Worm (Caenorhabditis elegans) whole organism, L4 larva: ENCODE measurements around the gene cra-1.

Source experiments
- F26F4.8 ChIP-seq: fragments of 200-800 bp; sonication (Bioruptor generic); conservative IDR thresholded peaks from 2 replicates; pipeline ENCODE4 v1.3.6; 2022; ENCODE audit warnings: missing genetic modification characterization, missing compliant biosample characterization
- F37D6.2 ChIP-seq: sonication (generic microtip); optimal IDR thresholded peaks from 2 replicates; lab custom pipeline; 2016; ENCODE audit warnings: mild to moderate bottlenecking, missing genetic modification characterization, missing compliant biosample characterization
- Y48G9A.11 ChIP-seq: fragments of 200-800 bp; sonication (Bioruptor generic); IDR thresholded peaks from 2 replicates; pipeline ENCODE4 v1.3.6; 2022; ENCODE audit warnings: missing genetic modification reagents, missing genetic modification characterization, missing compliant biosample characterization
- Y5F2A.4 ChIP-seq: fragments of 200-800 bp; sonication (Bioruptor generic); optimal IDR thresholded peaks from 2 replicates; lab custom pipeline; 2018; ENCODE audit warnings: mild to moderate bottlenecking, missing genetic modification characterization, missing compliant biosample characterization
- ZK546.5 ChIP-seq, 2 experiments: sonication (generic microtip); optimal IDR thresholded peaks; 2 replicates each; lab custom pipeline; 2017; ENCODE audit warnings: missing biosample characterization in 2 of 2, missing genetic modification characterization in 2 of 2
- aha-1 ChIP-seq: fragments of 150-350 bp; peaks from one replicate; lab custom pipeline; 2014; ENCODE audit warnings: missing biosample characterization, missing genetic modification characterization
- aly-2 ChIP-seq: sonication (generic microtip); optimal IDR thresholded peaks from 2 replicates; lab custom pipeline; 2018; ENCODE audit warnings: missing biosample characterization, missing genetic modification characterization
- arid-1 ChIP-seq: fragments of 200-800 bp; sonication (Bioruptor generic); conservative IDR thresholded peaks from 2 replicates; pipeline ENCODE4 v1.3.6; 2022; ENCODE audit warnings: missing genetic modification reagents, missing genetic modification characterization, missing compliant biosample characterization
- ceh-20 ChIP-seq: fragments of 200-800 bp; sonication (Bioruptor generic); IDR thresholded peaks from 2 replicates; pipeline ENCODE4 v1.3.6; 2022; ENCODE audit warnings: missing genetic modification reagents, missing genetic modification characterization, missing compliant biosample characterization
- ceh-28 ChIP-seq: fragments of 150-350 bp; optimal IDR thresholded peaks from 2 replicates; lab custom pipeline; 2014; ENCODE audit warnings: missing biosample characterization, missing genetic modification reagents, missing genetic modification characterization
- ceh-32 ChIP-seq: sonication (generic microtip); optimal IDR thresholded peaks from 2 replicates; lab custom pipeline; 2016; ENCODE audit warnings: mild to moderate bottlenecking, missing genetic modification characterization, missing compliant biosample characterization; ENCODE audit not compliant: poor library complexity
- ceh-44 ChIP-seq: fragments of 200-800 bp; sonication (Bioruptor generic); IDR thresholded peaks from 2 replicates; pipeline ENCODE4 v1.3.6; 2022; ENCODE audit warnings: missing genetic modification reagents, missing genetic modification characterization, missing compliant biosample characterization
- ceh-82 ChIP-seq: sonication (generic microtip); optimal IDR thresholded peaks from 2 replicates; lab custom pipeline; 2017; ENCODE audit warnings: missing biosample characterization, missing genetic modification characterization
- ces-1 ChIP-seq: fragments of 150-350 bp; sonication (generic microtip); optimal IDR thresholded peaks from 4 replicates; lab custom pipeline; 2014; ENCODE audit warnings: missing biosample characterization, missing genetic modification reagents, missing genetic modification characterization
- cey-2 ChIP-seq: sonication (generic microtip); optimal IDR thresholded peaks from 3 replicates; lab custom pipeline; 2017; ENCODE audit warnings: missing genetic modification characterization, mild to moderate bottlenecking, missing compliant biosample characterization, antibody characterized with exemption, borderline replicate concordance; ENCODE audit not compliant: insufficient read depth
- daf-19 ChIP-seq: fragments of 200-800 bp; sonication (Bioruptor generic); conservative IDR thresholded peaks from 2 replicates; pipeline ENCODE4 v1.3.6; 2022; ENCODE audit warnings: missing genetic modification characterization, missing compliant biosample characterization
- dmd-6 ChIP-seq: fragments of 200-800 bp; sonication (Bioruptor generic); IDR thresholded peaks from 2 replicates; pipeline ENCODE4 v1.3.6; 2022; ENCODE audit warnings: missing genetic modification reagents, missing genetic modification characterization, missing compliant biosample characterization
- dmd-8 ChIP-seq: fragments of 200-800 bp; sonication (Bioruptor generic); IDR thresholded peaks from 2 replicates; pipeline ENCODE4 v1.3.6; 2022; ENCODE audit warnings: missing genetic modification characterization, missing compliant biosample characterization
- dmd-9 ChIP-seq: fragments of 200-800 bp; sonication (Bioruptor generic); IDR thresholded peaks from 2 replicates; pipeline ENCODE4 v1.3.6; 2022; ENCODE audit warnings: missing genetic modification reagents, missing genetic modification characterization, missing compliant biosample characterization
- dpl-1 ChIP-seq: fragments of 150-350 bp; optimal IDR thresholded peaks from 2 replicates; lab custom pipeline; 2014; ENCODE audit warnings: missing biosample characterization, missing genetic modification reagents, missing genetic modification characterization
- duxl-1 ChIP-seq: sonication (generic microtip); optimal IDR thresholded peaks from 2 replicates; lab custom pipeline; 2016; ENCODE audit warnings: mild to moderate bottlenecking, missing genetic modification characterization, moderate library complexity, missing compliant biosample characterization; ENCODE audit not compliant: poor library complexity
- egl-27 ChIP-seq: sonication (generic microtip); optimal IDR thresholded peaks from 3 replicates; lab custom pipeline; 2017; ENCODE audit warnings: missing biosample characterization, missing genetic modification reagents, missing genetic modification characterization
- egl-43 ChIP-seq: fragments of 200-800 bp; sonication (Bioruptor generic); IDR thresholded peaks from 2 replicates; pipeline ENCODE4 v1.3.6; 2022; ENCODE audit warnings: missing genetic modification reagents, missing genetic modification characterization, missing compliant biosample characterization
- fkh-10 ChIP-seq: fragments of 150-350 bp; optimal IDR thresholded peaks from 2 replicates; lab custom pipeline; 2014; ENCODE audit warnings: missing biosample characterization, missing genetic modification reagents, missing genetic modification characterization
- hif-1 ChIP-seq, 2 experiments: sonication (generic microtip); optimal IDR thresholded peaks; 2 replicates each; lab custom pipeline; 2016 to 2017; ENCODE audit warnings: missing compliant biosample characterization in 2 of 2, missing genetic modification characterization in 2 of 2, missing genetic modification reagents in 2 of 2, missing genotype in 2 of 2, mild to moderate bottlenecking in 1 of 2
- hmg-1.1 ChIP-seq: fragments of 200-800 bp; sonication (Bioruptor generic); IDR thresholded peaks from 2 replicates; pipeline ENCODE4 v1.3.6; 2022; ENCODE audit warnings: missing genetic modification reagents, missing genetic modification characterization, missing compliant biosample characterization
- lin-1 ChIP-seq: fragments of 200-800 bp; sonication (Bioruptor generic); IDR thresholded peaks from 2 replicates; pipeline ENCODE4 v1.3.6; 2022; ENCODE audit warnings: missing genetic modification reagents, missing genetic modification characterization, missing compliant biosample characterization
- lin-39 ChIP-seq: fragments of 150-350 bp; optimal IDR thresholded peaks from 2 replicates; lab custom pipeline; 2014; ENCODE audit warnings: missing biosample characterization, missing genetic modification reagents, missing genetic modification characterization
- lir-3 ChIP-seq: sonication (generic microtip); optimal IDR thresholded peaks from 2 replicates; lab custom pipeline; 2016; ENCODE audit warnings: mild to moderate bottlenecking, missing genetic modification characterization, missing compliant biosample characterization
- madf-5 ChIP-seq, 2 experiments: fragments of 200-800 bp; sonication (Bioruptor generic); IDR thresholded peaks; 2 replicates each; pipeline ENCODE4 v1.3.6; 2022; ENCODE audit warnings: missing compliant biosample characterization in 2 of 2, missing genetic modification characterization in 2 of 2
- madf-9 ChIP-seq: fragments of 200-800 bp; sonication (Bioruptor generic); conservative IDR thresholded peaks from 2 replicates; pipeline ENCODE4 v1.3.6; 2022; ENCODE audit warnings: missing genetic modification reagents, missing genetic modification characterization, missing compliant biosample characterization
- nhr-10 ChIP-seq: fragments of 150-350 bp; optimal IDR thresholded peaks from 2 replicates; lab custom pipeline; 2014; ENCODE audit warnings: missing biosample characterization, missing genetic modification characterization
- nhr-11 ChIP-seq: fragments of 150-350 bp; optimal IDR thresholded peaks from 2 replicates; lab custom pipeline; 2014; ENCODE audit warnings: missing biosample characterization, missing genetic modification characterization
- nhr-28 ChIP-seq: fragments of 150-350 bp; optimal IDR thresholded peaks from 2 replicates; lab custom pipeline; 2014; ENCODE audit warnings: missing biosample characterization, missing genetic modification characterization
- nhr-42 ChIP-seq: fragments of 200-800 bp; sonication (Bioruptor generic); IDR thresholded peaks from 2 replicates; pipeline ENCODE4 v1.3.6; 2022; ENCODE audit warnings: missing genetic modification characterization, missing compliant biosample characterization
- nhr-48 ChIP-seq: sonication (generic microtip); optimal IDR thresholded peaks from 2 replicates; lab custom pipeline; 2016; ENCODE audit warnings: mild to moderate bottlenecking, missing genetic modification characterization, missing compliant biosample characterization
- nhr-6 ChIP-seq: fragments of 150-350 bp; optimal IDR thresholded peaks from 2 replicates; lab custom pipeline; 2014; ENCODE audit warnings: missing biosample characterization, missing genetic modification characterization
- nhr-76 ChIP-seq: fragments of 150-350 bp; optimal IDR thresholded peaks from 2 replicates; lab custom pipeline; 2014; ENCODE audit warnings: missing biosample characterization, missing genetic modification characterization
- nhr-77 ChIP-seq: fragments of 150-350 bp; optimal IDR thresholded peaks from 2 replicates; lab custom pipeline; 2014; ENCODE audit warnings: missing biosample characterization, missing genetic modification characterization
- php-3 ChIP-seq: fragments of 200-800 bp; sonication (Bioruptor generic); IDR thresholded peaks from 2 replicates; pipeline ENCODE4 v1.3.6; 2022; ENCODE audit warnings: missing genetic modification reagents, missing genetic modification characterization, missing compliant biosample characterization
- pqm-1 ChIP-seq: sonication (generic microtip); optimal IDR thresholded peaks from 2 replicates; lab custom pipeline; 2017; ENCODE audit warnings: missing biosample characterization, missing genetic modification characterization
- snpc-4 ChIP-seq: fragments of 150-350 bp; optimal IDR thresholded peaks from 2 replicates; lab custom pipeline; 2014; ENCODE audit warnings: missing biosample characterization, missing genetic modification characterization
- tra-1 ChIP-seq: fragments of 200-800 bp; sonication (Bioruptor generic); IDR thresholded peaks from 2 replicates; pipeline ENCODE4 v1.3.6; 2022; ENCODE audit warnings: missing genetic modification reagents, missing genetic modification characterization, missing compliant biosample characterization
- unc-130 ChIP-seq: sonication (generic microtip); optimal IDR thresholded peaks from 2 replicates; lab custom pipeline; 2016; ENCODE audit warnings: missing genetic modification reagents, missing genetic modification characterization, missing compliant biosample characterization
- unc-39 ChIP-seq: sonication (generic microtip); optimal IDR thresholded peaks from 2 replicates; lab custom pipeline; 2017; ENCODE audit warnings: missing biosample characterization, missing genetic modification characterization
- unc-62 ChIP-seq, 3 experiments: fragments of 150-350 bp in 1 of 3; sonication (generic microtip); optimal IDR thresholded peaks in 2 of 3; peaks in 1 of 3; 1 replicate in 1 of 3; 2 replicates in 2 of 3; lab custom pipeline; 2014 to 2017; ENCODE audit warnings: missing biosample characterization in 3 of 3, missing genetic modification characterization in 3 of 3, missing genetic modification reagents in 3 of 3, missing genotype in 1 of 3
- zfp-2 ChIP-seq: sonication (generic microtip); optimal IDR thresholded peaks from 2 replicates; lab custom pipeline; 2016; ENCODE audit warnings: mild to moderate bottlenecking, missing genetic modification characterization, missing compliant biosample characterization
- zfp-3 ChIP-seq: fragments of 200-800 bp; sonication (Bioruptor generic); conservative IDR thresholded peaks from 2 replicates; pipeline ENCODE4 v1.3.6; 2022; ENCODE audit warnings: missing genetic modification reagents, missing genetic modification characterization, missing compliant biosample characterization
- zip-11 ChIP-seq: fragments of 200-800 bp; sonication (Bioruptor generic); IDR thresholded peaks from 2 replicates; pipeline ENCODE4 v1.3.6; 2022; ENCODE audit warnings: missing genetic modification characterization, missing compliant biosample characterization
- ztf-11 ChIP-seq: fragments of 150-350 bp; optimal IDR thresholded peaks from 2 replicates; lab custom pipeline; 2014; ENCODE audit warnings: missing biosample characterization, missing genetic modification characterization
- ztf-7 ChIP-seq: fragments of 150-350 bp; optimal IDR thresholded peaks from 2 replicates; lab custom pipeline; 2014; ENCODE audit warnings: missing biosample characterization, missing genetic modification characterization

Gene cra-1

ce11 chrIII:6888497-6888896 lies 19.2 kb upstream of the cra-1 start (continued):
- TF ChIP-seq nhr-6 (tag; lab: Kevin White, UChicago) = peak; percentile 13
- peak; percentile 80 for TF ChIP-seq madf-9 (GFP tag; lab: Robert Waterston, UW)
- TF ChIP-seq nhr-42 = no peak; the same call in 1 of the 2 replicates
- peak; percentile 81 for TF ChIP-seq dmd-8 (GFP tag; lab: Robert Waterston, UW)
- no peak for TF ChIP-seq ZK546.5 (tag; optimal IDR thresholded peaks at IDR 0.05; lab: Kevin White, UChicago)
- no peak for TF ChIP-seq lin-39 (tag; lab: Kevin White, UChicago)
- TF ChIP-seq tra-1 (GFP tag; lab: Robert Waterston, UW) = peak; percentile 77
- TF ChIP-seq daf-19 = peak; percentile 76; the same call in 1 of the 2 replicates
- peak; percentile 73 for TF ChIP-seq F26F4.8
- TF ChIP-seq zfp-3 = 0 out of 2 replicates have a peak, but pooled peaks have one; percentile 26
- no peak for TF ChIP-seq ceh-32 (tag; lab: Kevin White, UChicago)
- TF ChIP-seq ceh-28 (tag; lab: Kevin White, UChicago) = no peak
- TF ChIP-seq nhr-11 (tag; lab: Kevin White, UChicago) = no peak
- TF ChIP-seq snpc-4 (tag; lab: Kevin White, UChicago) = no peak
- no peak for TF ChIP-seq nhr-28 (tag; lab: Kevin White, UChicago)
- TF ChIP-seq unc-62 (GFP tag; optimal IDR thresholded peaks at IDR 0.05 in 1 of 2; lab: Kevin White, UChicago) = peak in 1 of 2 experiments; percentile 7
- TF ChIP-seq unc-62 (tag; optimal IDR thresholded peaks at IDR 0.05; lab: Kevin White, UChicago) = no peak
- peak; percentile 47 for TF ChIP-seq lin-1 (GFP tag; lab: Robert Waterston, UW)
- TF ChIP-seq unc-130 = no peak
- TF ChIP-seq nhr-77 (tag; lab: Kevin White, UChicago) = no peak
- peak; percentile 24 for TF ChIP-seq zfp-2 (tag; lab: Kevin White, UChicago)
- 0 out of 2 replicates have a peak, but pooled peaks have one; percentile 43 for TF ChIP-seq dmd-6 (GFP tag; lab: Robert Waterston, UW)
- peak; percentile 18 for TF ChIP-seq F37D6.2
- TF ChIP-seq aly-2 (tag; lab: Kevin White, UChicago) = no peak
- peak; percentile 64 for TF ChIP-seq Y48G9A.11 (GFP tag; lab: Robert Waterston, UW)
- peak; percentile 25 for TF ChIP-seq duxl-1 (tag; lab: Kevin White, UChicago)
- TF ChIP-seq ztf-11 (tag; lab: Kevin White, UChicago) = no peak
- TF ChIP-seq ceh-44 (GFP tag; lab: Robert Waterston, UW) = peak; percentile 57; the same call in 1 of the 2 replicates
- TF ChIP-seq ceh-20 (GFP tag; lab: Robert Waterston, UW) = peak; percentile 33; the same call in 1 of the 2 replicates
- TF ChIP-seq ces-1 = no peak
- no peak for TF ChIP-seq pqm-1 (tag; lab: Kevin White, UChicago)
- no peak for TF ChIP-seq fkh-10 (GFP tag; lab: Kevin White, UChicago)
- peak; percentile 63 for TF ChIP-seq Y5F2A.4
- no peak for TF ChIP-seq ceh-82 (tag; lab: Kevin White, UChicago)
- TF ChIP-seq dmd-9 (GFP tag; lab: Robert Waterston, UW) = 0 out of 2 replicates have a peak, but pooled peaks have one; percentile 17
- TF ChIP-seq hif-1 (tag; optimal IDR thresholded peaks at IDR 0.05; lab: Kevin White, UChicago) = no peak
- TF ChIP-seq hmg-1.1 = peak; percentile 70
- TF ChIP-seq dpl-1 (GFP tag; lab: Kevin White, UChicago) = peak; percentile 9
- no peak for TF ChIP-seq nhr-76 (tag; lab: Kevin White, UChicago)
- peak; percentile 84 for TF ChIP-seq egl-43 (GFP tag; lab: Robert Waterston, UW)
- peak; percentile 45 for TF ChIP-seq nhr-48 (tag; lab: Kevin White, UChicago)
- peak; percentile 10 for TF ChIP-seq lir-3 (tag; lab: Kevin White, UChicago)
- TF ChIP-seq egl-27 (tag; lab: Kevin White, UChicago) = no peak
- peak; percentile 86 for TF ChIP-seq arid-1
- TF ChIP-seq aha-1 (tag; lab: Kevin White, UChicago) = no peak
- TF ChIP-seq cey-2 (tag; lab: Kevin White, UChicago) = no peak
- TF ChIP-seq ztf-7 (tag; lab: Kevin White, UChicago) = no peak
- TF ChIP-seq zip-11 (GFP tag; lab: Robert Waterston, UW) = no peak
- peak; percentile 28 to 86; a peak in 2 of 4 replicates for TF ChIP-seq madf-5 (GFP tag; IDR thresholded peaks at IDR 0.05; lab: Robert Waterston, UW)
- no peak for TF ChIP-seq unc-39
- TF ChIP-seq php-3 (GFP tag; lab: Robert Waterston, UW) = no peak
- TF ChIP-seq nhr-10 (tag; lab: Kevin White, UChicago) = no peak
